Fruit fly (Drosophila melanogaster) whole organism, embryonic: ENCODE results near the gene CG4133.

Experiments
- ATbp ChIP-seq: fragments of 200-800 bp; sonication (Bioruptor generic); optimal IDR thresholded peaks from 2 replicates; lab custom pipeline; 2017; ENCODE audit warnings: missing biosample characterization, mild to moderate bottlenecking, missing genetic modification characterization, missing genetic modification reagents
- Abd-B ChIP-seq: fragments of 200-800 bp; sonication (Bioruptor generic); optimal IDR thresholded peaks from 2 replicates; lab custom pipeline; 2018; ENCODE audit warnings: missing biosample characterization, mild to moderate bottlenecking, missing genetic modification characterization, moderate library complexity
- Asciz ChIP-seq: fragments of 200-800 bp; sonication (Bioruptor generic); optimal IDR thresholded peaks from 2 replicates; lab custom pipeline; 2017; ENCODE audit warnings: missing biosample characterization, mild to moderate bottlenecking, missing genetic modification characterization, missing genetic modification reagents
- Bdp1 ChIP-seq: fragments of 200-800 bp; sonication (Bioruptor generic); optimal IDR thresholded peaks from 3 replicates; lab custom pipeline; 2016; ENCODE audit warnings: missing biosample characterization, missing genetic modification characterization
- CG10979 ChIP-seq: fragments of 200-800 bp; sonication (Bioruptor generic); optimal IDR thresholded peaks from 2 replicates; lab custom pipeline; 2018; ENCODE audit warnings: missing biosample characterization, mild to moderate bottlenecking, missing genetic modification characterization, moderate library complexity
- CG11560 ChIP-seq: fragments of 200-800 bp; sonication (Bioruptor generic); IDR thresholded peaks from 3 replicates; pipeline ENCODE4 v1.3.6; 2022; ENCODE audit warnings: missing biosample characterization, missing genetic modification characterization
- CG12155 ChIP-seq: fragments of 200-800 bp; sonication (Bioruptor generic); optimal IDR thresholded peaks from 3 replicates; lab custom pipeline; 2016; ENCODE audit warnings: missing biosample characterization, missing genetic modification characterization
- CG12219 ChIP-seq: fragments of 200-800 bp; sonication (Bioruptor generic); optimal IDR thresholded peaks from 3 replicates; lab custom pipeline; 2018; ENCODE audit warnings: missing biosample characterization, mild to moderate bottlenecking, missing genetic modification characterization
- CG12236 ChIP-seq: fragments of 200-800 bp; sonication (Bioruptor generic); optimal IDR thresholded peaks from 2 replicates; lab custom pipeline; 2016; ENCODE audit warnings: missing biosample characterization, missing genetic modification characterization
- CG1233 ChIP-seq: fragments of 200-800 bp; sonication (Bioruptor generic); optimal IDR thresholded peaks from 4 replicates; lab custom pipeline; 2018; ENCODE audit warnings: missing biosample characterization, mild to moderate bottlenecking, missing genetic modification characterization
- CG2875 ChIP-seq: fragments of 200-800 bp; sonication (Bioruptor generic); optimal IDR thresholded peaks from 2 replicates; lab custom pipeline; 2017; ENCODE audit warnings: missing biosample characterization, mild to moderate bottlenecking, missing genetic modification characterization, missing genetic modification reagents
- CG5953 ChIP-seq: fragments of 200-800 bp; sonication (Bioruptor generic); IDR thresholded peaks from 2 replicates; pipeline ENCODE4 v1.3.6; 2022; ENCODE audit warnings: missing biosample characterization, missing genetic modification characterization
- CG6654 ChIP-seq: fragments of 200-800 bp; sonication (Bioruptor generic); optimal IDR thresholded peaks from 2 replicates; lab custom pipeline; 2017; ENCODE audit warnings: missing biosample characterization, mild to moderate bottlenecking, missing genetic modification characterization
- CG7357 ChIP-seq: fragments of 200-800 bp; sonication (Bioruptor generic); IDR thresholded peaks from 3 replicates; pipeline ENCODE4 v1.3.6; 2022; ENCODE audit warnings: missing biosample characterization, missing genetic modification characterization
- CG9817 ChIP-seq: fragments of 200-800 bp; sonication (Bioruptor generic); optimal IDR thresholded peaks from 2 replicates; lab custom pipeline; 2018; ENCODE audit warnings: missing biosample characterization, mild to moderate bottlenecking, missing genetic modification characterization, moderate library complexity
- CkIIα-i1 ChIP-seq: fragments of 200-800 bp; sonication (Bioruptor generic); IDR thresholded peaks from 2 replicates; pipeline ENCODE4 v1.3.6; 2022; ENCODE audit warnings: missing biosample characterization, missing genetic modification characterization
- CrebB ChIP-seq: fragments of 200-800 bp; sonication (Bioruptor generic); optimal IDR thresholded peaks from 3 replicates; lab custom pipeline; 2018; ENCODE audit warnings: missing biosample characterization, mild to moderate bottlenecking, missing genetic modification characterization
- ERR ChIP-seq: fragments of 200-800 bp; sonication (Bioruptor generic); optimal IDR thresholded peaks from 2 replicates; lab custom pipeline; 2016; ENCODE audit warnings: missing biosample characterization, missing genetic modification characterization
- H15 ChIP-seq: fragments of 200-800 bp; sonication (Bioruptor generic); IDR thresholded peaks from 3 replicates; pipeline ENCODE4 v1.3.6; 2022; ENCODE audit warnings: missing biosample characterization, missing genetic modification characterization
- HmgD ChIP-seq: fragments of 200-800 bp; sonication (Bioruptor generic); optimal IDR thresholded peaks from 3 replicates; lab custom pipeline; 2016; ENCODE audit warnings: missing biosample characterization, missing genetic modification characterization
- HmgZ ChIP-seq: fragments of 200-800 bp; sonication (Bioruptor generic); optimal IDR thresholded peaks from 2 replicates; lab custom pipeline; 2018; ENCODE audit warnings: missing biosample characterization, mild to moderate bottlenecking, missing genetic modification characterization
- Hr3 ChIP-seq: fragments of 200-800 bp; sonication (Bioruptor generic); optimal IDR thresholded peaks from 3 replicates; lab custom pipeline; 2016; ENCODE audit warnings: missing biosample characterization, missing genetic modification characterization
- Hsf ChIP-seq: fragments of 200-800 bp; sonication (Bioruptor generic); optimal IDR thresholded peaks from 3 replicates; lab custom pipeline; 2016; ENCODE audit warnings: missing biosample characterization, missing genetic modification characterization
- Nf-YC ChIP-seq: fragments of 200-800 bp; optimal IDR thresholded peaks from 3 replicates; lab custom pipeline; 2019; ENCODE audit warnings: missing biosample characterization, mild to moderate bottlenecking, missing genetic modification characterization, moderate library complexity
- Oaz ChIP-seq: fragments of 200-800 bp; sonication (Bioruptor generic); IDR thresholded peaks from 2 replicates; pipeline ENCODE4 v1.3.6; 2022; ENCODE audit warnings: missing biosample characterization, missing genetic modification characterization
- Optix ChIP-seq: fragments of 200-800 bp; sonication (Bioruptor generic); IDR thresholded peaks from 3 replicates; pipeline ENCODE4 v1.3.6; 2022; ENCODE audit warnings: missing biosample characterization, missing genetic modification characterization
- Six4 ChIP-seq: fragments of 200-800 bp; sonication (Bioruptor generic); optimal IDR thresholded peaks from 2 replicates; lab custom pipeline; 2016; ENCODE audit warnings: missing biosample characterization, missing genetic modification characterization
- ac ChIP-seq: fragments of 200-800 bp; sonication (Bioruptor generic); optimal IDR thresholded peaks from 3 replicates; lab custom pipeline; 2017; ENCODE audit warnings: missing biosample characterization, mild to moderate bottlenecking, missing genetic modification characterization
- bab2 ChIP-seq: fragments of 200-800 bp; sonication (Bioruptor generic); optimal IDR thresholded peaks from 2 replicates; lab custom pipeline; 2016; ENCODE audit warnings: missing biosample characterization, missing genetic modification characterization
- cg ChIP-seq: fragments of 200-800 bp; sonication (Bioruptor generic); optimal IDR thresholded peaks from 3 replicates; lab custom pipeline; 2019; ENCODE audit warnings: missing biosample characterization, mild to moderate bottlenecking, missing genetic modification characterization, moderate library complexity
- croc ChIP-seq: fragments of 200-800 bp; sonication (Bioruptor generic); conservative IDR thresholded peaks from 3 replicates; pipeline ENCODE4 v1.3.6; 2022; ENCODE audit warnings: missing biosample characterization, missing genetic modification characterization
- dm ChIP-seq: fragments of 200-800 bp; sonication (Bioruptor generic); optimal IDR thresholded peaks from 3 replicates; lab custom pipeline; 2016; ENCODE audit warnings: missing biosample characterization, missing genetic modification characterization
- dpn ChIP-seq, 2 experiments: fragments of 200-800 bp; sonication (Bioruptor generic); optimal IDR thresholded peaks; 3 replicates each; lab custom pipeline; 2016; ENCODE audit warnings: missing biosample characterization in 2 of 2, missing genetic modification characterization in 2 of 2
- fru ChIP-seq: fragments of >200 bp; optimal IDR thresholded peaks from 2 replicates; lab custom pipeline; 2017
- gcm2 ChIP-seq: fragments of 200-800 bp; sonication (Bioruptor generic); optimal IDR thresholded peaks from 2 replicates; lab custom pipeline; 2016; ENCODE audit warnings: missing biosample characterization, missing genetic modification characterization
- gsb ChIP-seq: fragments of 200-800 bp; sonication (Bioruptor generic); IDR thresholded peaks from 2 replicates; pipeline ENCODE4 v1.3.6; 2022; ENCODE audit warnings: missing biosample characterization, missing genetic modification characterization
- kay ChIP-seq: fragments of 200-800 bp; sonication (Bioruptor generic); optimal IDR thresholded peaks from 2 replicates; lab custom pipeline; 2016; ENCODE audit warnings: missing biosample characterization, missing genetic modification characterization
- maf-S ChIP-seq: fragments of 200-800 bp; sonication (Bioruptor generic); optimal IDR thresholded peaks from 2 replicates; lab custom pipeline; 2016; ENCODE audit warnings: missing biosample characterization, missing genetic modification characterization
- mirr ChIP-seq: fragments of 200-800 bp; sonication (Bioruptor generic); optimal IDR thresholded peaks from 3 replicates; lab custom pipeline; 2018; ENCODE audit warnings: missing biosample characterization, mild to moderate bottlenecking, missing genetic modification characterization
- nerfin-1 ChIP-seq: fragments of 200-800 bp; sonication (Bioruptor generic); optimal IDR thresholded peaks from 3 replicates; lab custom pipeline; 2019; ENCODE audit warnings: missing biosample characterization, mild to moderate bottlenecking, missing genetic modification characterization, moderate library complexity
- org-1 ChIP-seq: fragments of 200-800 bp; sonication (Bioruptor generic); optimal IDR thresholded peaks from 2 replicates; lab custom pipeline; 2017; ENCODE audit warnings: missing biosample characterization, missing genetic modification characterization
- prd ChIP-seq, 3 experiments: fragments of >200 bp in 2 of 3; fragments of 200-800 bp in 1 of 3; sonication (Bioruptor generic) in 1 of 3; optimal IDR thresholded peaks in 2 of 3; IDR thresholded peaks in 1 of 3; 2 replicates in 2 of 3; 3 replicates in 1 of 3; pipeline versions ENCODE4 v1.3.6 to Lab custom; 2017 to 2022; ENCODE audit warnings: missing biosample characterization in 1 of 3, missing genetic modification characterization in 1 of 3
- pum ChIP-seq: fragments of 200-800 bp; sonication (Bioruptor generic); optimal IDR thresholded peaks from 2 replicates; lab custom pipeline; 2016; ENCODE audit warnings: missing biosample characterization, missing genetic modification characterization
- rib ChIP-seq: fragments of 200-800 bp; sonication (Bioruptor generic); IDR thresholded peaks from 2 replicates; pipeline ENCODE4 v1.3.6; 2022; ENCODE audit warnings: missing biosample characterization, missing genetic modification characterization
- row ChIP-seq: fragments of 200-800 bp; sonication (Bioruptor generic); IDR thresholded peaks from 3 replicates; pipeline ENCODE4 v1.3.6; 2022; ENCODE audit warnings: missing biosample characterization, missing genetic modification characterization
- sd ChIP-seq: fragments of 200-800 bp; sonication (Bioruptor generic); optimal IDR thresholded peaks from 3 replicates; lab custom pipeline; 2018; ENCODE audit warnings: missing biosample characterization, mild to moderate bottlenecking, missing genetic modification characterization, moderate library complexity
- slou ChIP-seq: fragments of 200-800 bp; sonication (Bioruptor generic); optimal IDR thresholded peaks from 3 replicates; lab custom pipeline; 2016; ENCODE audit warnings: missing biosample characterization, missing genetic modification characterization
- sug ChIP-seq: fragments of 200-800 bp; optimal IDR thresholded peaks from 2 replicates; lab custom pipeline; 2019; ENCODE audit warnings: missing biosample characterization, mild to moderate bottlenecking, missing genetic modification characterization, moderate library complexity
- toy ChIP-seq: fragments of 200-800 bp; sonication (Bioruptor generic); IDR thresholded peaks from 2 replicates; pipeline ENCODE4 v1.3.6; 2022; ENCODE audit warnings: missing biosample characterization, missing genetic modification characterization
- wek ChIP-seq: fragments of 200-800 bp; sonication (Bioruptor generic); optimal IDR thresholded peaks from 3 replicates; lab custom pipeline; 2018; ENCODE audit warnings: missing biosample characterization, mild to moderate bottlenecking, missing genetic modification characterization, moderate library complexity

Gene CG4133

dm6 chr2L:414593-415399, 40.5 kb upstream of the CG4133 start, which contains the start of the genes AP-2alpha and ebi (continued):
- peak; percentile 77 for TF ChIP-seq CG12236 (GFP tag; lab: Kevin White, UChicago)
- peak; percentile 89 for TF ChIP-seq HmgZ
- TF ChIP-seq CG2875: peak; percentile 33
- peak; percentile 44; the same call in 1 of the 2 replicates for TF ChIP-seq CG5953
- TF ChIP-seq Asciz (GFP tag; lab: Kevin White, UChicago): peak; percentile 60
- TF ChIP-seq sug (tag; lab: Kevin White, UChicago): peak; percentile 88
- peak; percentile 91 for TF ChIP-seq dm
- TF ChIP-seq Six4 (GFP tag; lab: Kevin White, UChicago): peak; percentile 81
- peak; percentile 74; the same call in 2 of the 3 replicates for TF ChIP-seq CG7357 (GFP tag; lab: Robert Waterston, UW)
- peak; percentile 92 for TF ChIP-seq CG9817 (tag; lab: Kevin White, UChicago)
- peak; percentile 94 for TF ChIP-seq dpn (GFP tag; optimal IDR thresholded peaks at IDR 0.05; lab: Kevin White, UChicago)
- TF ChIP-seq CG1233 (GFP tag; lab: Kevin White, UChicago): peak; percentile 76
- TF ChIP-seq kay (GFP tag; lab: Kevin White, UChicago): peak; percentile 62
- TF ChIP-seq pum: peak; percentile 96
- TF ChIP-seq gsb (GFP tag; lab: Robert Waterston, UW): no peak
- peak; percentile 86 for TF ChIP-seq rib (GFP tag; lab: Robert Waterston, UW)
- TF ChIP-seq ERR (GFP tag; lab: Kevin White, UChicago): peak; percentile 75
- TF ChIP-seq org-1: peak; percentile 60
- peak; percentile 68 for TF ChIP-seq CrebB (tag; lab: Kevin White, UChicago)
- TF ChIP-seq H15: peak; percentile 77
- TF ChIP-seq mirr (GFP tag; lab: Kevin White, UChicago): peak; percentile 26
- peak; percentile 81 for TF ChIP-seq Oaz (GFP tag; lab: Robert Waterston, UW)
- TF ChIP-seq CG11560 (tag; lab: Robert Waterston, UW): peak; percentile 82
- TF ChIP-seq croc (GFP tag; lab: Robert Waterston, UW): peak; percentile 89
- TF ChIP-seq CG12219 (GFP tag; lab: Kevin White, UChicago): peak; percentile 60
- no peak for TF ChIP-seq prd (optimal IDR thresholded peaks at IDR 0.05; lab: Kevin White, UChicago)
- TF ChIP-seq prd (GFP tag; IDR thresholded peaks at IDR 0.05; lab: Robert Waterston, UW): peak; percentile 95
- peak; percentile 78 for TF ChIP-seq nerfin-1
- TF ChIP-seq maf-S (GFP tag; lab: Kevin White, UChicago): peak; percentile 93
- no peak for TF ChIP-seq wek (GFP tag; lab: Kevin White, UChicago)
- peak; percentile 91 for TF ChIP-seq Abd-B
- TF ChIP-seq CG10979: peak; percentile 76
- TF ChIP-seq cg (GFP tag; lab: Kevin White, UChicago): no peak
- TF ChIP-seq bab2 (GFP tag; lab: Kevin White, UChicago): peak; percentile 94
- TF ChIP-seq CG12155 (GFP tag; lab: Kevin White, UChicago): peak; percentile 90
- peak; percentile 63 for TF ChIP-seq ATbp (GFP tag; lab: Kevin White, UChicago)
- TF ChIP-seq Optix: peak; percentile 81
- peak; percentile 83 for TF ChIP-seq Bdp1 (GFP tag; lab: Kevin White, UChicago)
- TF ChIP-seq row (GFP tag; lab: Robert Waterston, UW): peak; percentile 98
- no peak for TF ChIP-seq CkIIα-i1 (GFP tag; lab: Robert Waterston, UW)
- peak; percentile 39 for TF ChIP-seq CG6654
- peak; percentile 97 for TF ChIP-seq HmgD
- TF ChIP-seq Nf-YC (tag; lab: Kevin White, UChicago): peak; percentile 72
- peak; percentile 93 for TF ChIP-seq Hr3 (GFP tag; lab: Kevin White, UChicago)
- TF ChIP-seq fru: no peak
- peak; percentile 53 for TF ChIP-seq sd (tag; lab: Kevin White, UChicago)
- TF ChIP-seq ac (GFP tag; lab: Kevin White, UChicago): peak; percentile 14
- peak; percentile 86 for TF ChIP-seq slou (GFP tag; lab: Kevin White, UChicago)
- TF ChIP-seq gcm2: peak; percentile 57
- no peak for TF ChIP-seq toy
- peak; percentile 95 for TF ChIP-seq Hsf
